Worm (Caenorhabditis elegans) whole organism, L2 larva: ENCODE measurements around the gene R04A9.3.

Experiments
- egl-27 ChIP-seq: sonication (generic microtip); optimal IDR thresholded peaks from 3 replicates; lab custom pipeline; 2017; ENCODE audit warnings: missing biosample characterization, missing genetic modification reagents, missing genetic modification characterization
- fos-1 ChIP-seq: fragments of 150-350 bp; optimal IDR thresholded peaks from 2 replicates; lab custom pipeline; 2014; ENCODE audit warnings: missing biosample characterization, missing genetic modification characterization
- lin-11 ChIP-seq: fragments of 150-350 bp; sonication (generic microtip); optimal IDR thresholded peaks from 2 replicates; lab custom pipeline; 2014; ENCODE audit warnings: missing biosample characterization, missing genetic modification characterization, inconsistent platforms, mixed read lengths
- lin-13 ChIP-seq: fragments of 150-350 bp; optimal IDR thresholded peaks from 2 replicates; lab custom pipeline; 2014; ENCODE audit warnings: missing biosample characterization, missing genetic modification reagents, missing genetic modification characterization
- nhr-11 ChIP-seq: fragments of 150-350 bp; optimal IDR thresholded peaks from 2 replicates; lab custom pipeline; 2014; ENCODE audit warnings: missing biosample characterization, missing genetic modification characterization
- nhr-23 ChIP-seq: fragments of 150-350 bp; optimal IDR thresholded peaks from 2 replicates; lab custom pipeline; 2014; ENCODE audit warnings: missing biosample characterization, missing genetic modification reagents, missing genetic modification characterization
- unc-39 ChIP-seq: fragments of 150-350 bp; optimal IDR thresholded peaks from 2 replicates; lab custom pipeline; 2014; ENCODE audit warnings: missing biosample characterization, missing genetic modification characterization
- unc-55 ChIP-seq: fragments of 150-350 bp; sonication (generic microtip); optimal IDR thresholded peaks from 3 replicates; lab custom pipeline; 2014; ENCODE audit warnings: missing biosample characterization, missing genetic modification reagents, missing genetic modification characterization
- unc-62 ChIP-seq: fragments of 150-350 bp; optimal IDR thresholded peaks from 2 replicates; lab custom pipeline; 2014; ENCODE audit warnings: missing biosample characterization, missing genetic modification reagents, missing genetic modification characterization
- ztf-11 ChIP-seq: sonication (generic microtip); optimal IDR thresholded peaks from 2 replicates; lab custom pipeline; 2017; ENCODE audit warnings: missing biosample characterization, missing genetic modification characterization
- ztf-4 ChIP-seq: fragments of 150-350 bp; optimal IDR thresholded peaks from 2 replicates; lab custom pipeline; 2014; ENCODE audit warnings: missing biosample characterization, missing genetic modification characterization

- TF ChIP-seq ztf-11 (tag; lab: Kevin White, UChicago): no peak
- no peak for TF ChIP-seq ztf-4 (tag; lab: Kevin White, UChicago)
- TF ChIP-seq nhr-23 (tag; lab: Kevin White, UChicago): no peak
- TF ChIP-seq lin-11 (tag; lab: Kevin White, UChicago): no peak
- TF ChIP-seq unc-62 (GFP tag; lab: Kevin White, UChicago): no peak
- no peak for TF ChIP-seq nhr-11
- TF ChIP-seq unc-39 (tag; lab: Kevin White, UChicago): no peak
- TF ChIP-seq egl-27 (tag; lab: Kevin White, UChicago): no peak
- no peak for TF ChIP-seq lin-13 (GFP tag; lab: Kevin White, UChicago)
- TF ChIP-seq unc-55 (GFP tag; lab: Kevin White, UChicago): no peak
- TF ChIP-seq fos-1 (tag; lab: Kevin White, UChicago): no peak
These were observed 41.0 kb upstream of the R04A9.3 start, which contains the start of gene col-19 for ce11 chrX:421407-421784.
